Worm (Caenorhabditis elegans) whole organism, early embryonic: ENCODE results near the gene ser-7.
A peak's percentile ranks its signal among the peaks of the same experiment; 100 is the strongest.

Source experiments
- B0310.2 ChIP-seq: sonication (generic microtip); optimal IDR thresholded peaks from 2 replicates; lab custom pipeline; 2016; ENCODE audit warnings: mild to moderate bottlenecking, missing genetic modification characterization, missing compliant biosample characterization
- F13C5.2 ChIP-seq: sonication (generic microtip); optimal IDR thresholded peaks from 2 replicates; lab custom pipeline; 2017; ENCODE audit warnings: mild to moderate bottlenecking, missing genetic modification characterization, inconsistent platforms, missing compliant biosample characterization
- aly-1 ChIP-seq: sonication (generic microtip); optimal IDR thresholded peaks from 2 replicates; lab custom pipeline; 2016; ENCODE audit warnings: missing genetic modification characterization, missing compliant biosample characterization
- ama-1 ChIP-seq: fragments of 150-350 bp; optimal IDR thresholded peaks from 2 replicates; lab custom pipeline; 2014
- ceh-13 ChIP-seq: fragments of 200-800 bp; sonication (Bioruptor generic); optimal IDR thresholded peaks from 2 replicates; lab custom pipeline; 2018; ENCODE audit warnings: mild to moderate bottlenecking, missing genetic modification characterization, missing compliant biosample characterization
- ceh-36 ChIP-seq: sonication (generic microtip); optimal IDR thresholded peaks from 2 replicates; lab custom pipeline; 2016; ENCODE audit warnings: missing genetic modification characterization, inconsistent platforms, missing compliant biosample characterization
- ets-7 ChIP-seq: sonication (generic microtip); optimal IDR thresholded peaks from 2 replicates; lab custom pipeline; 2016; ENCODE audit warnings: missing genotype, missing genetic modification characterization, missing compliant biosample characterization
- flt-1 ChIP-seq: fragments of 200-800 bp; sonication (Bioruptor generic); IDR thresholded peaks from 2 replicates; pipeline ENCODE4 v1.3.6; 2022; ENCODE audit warnings: missing genetic modification characterization, missing compliant biosample characterization
- hmbx-1 ChIP-seq: sonication (generic microtip); optimal IDR thresholded peaks from 2 replicates; lab custom pipeline; 2016; ENCODE audit warnings: mild to moderate bottlenecking, missing genetic modification characterization, missing compliant biosample characterization
- hmg-4 ChIP-seq: fragments of 200-800 bp; sonication (Bioruptor generic); optimal IDR thresholded peaks from 2 replicates; lab custom pipeline; 2018; ENCODE audit warnings: mild to moderate bottlenecking, missing genetic modification characterization, missing compliant biosample characterization
- hnd-1 ChIP-seq: sonication (generic microtip); optimal IDR thresholded peaks from 2 replicates; lab custom pipeline; 2016; ENCODE audit warnings: missing genetic modification characterization, missing compliant biosample characterization
- pes-1 ChIP-seq: fragments of 200-800 bp; sonication (Bioruptor generic); IDR thresholded peaks from 2 replicates; pipeline ENCODE4 v1.3.6; 2022; ENCODE audit warnings: missing genetic modification reagents, missing genetic modification characterization, missing compliant biosample characterization
- scrt-1 ChIP-seq: fragments of 200-800 bp; sonication (Bioruptor generic); IDR thresholded peaks from 2 replicates; pipeline ENCODE4 v1.3.6; 2022; ENCODE audit warnings: missing genetic modification characterization, missing compliant biosample characterization
- sea-1 ChIP-seq: fragments of 200-800 bp; sonication (Bioruptor generic); conservative IDR thresholded peaks from 2 replicates; pipeline ENCODE4 v1.3.6; 2022; ENCODE audit warnings: missing genetic modification characterization, missing compliant biosample characterization
- tbx-11 ChIP-seq: fragments of 200-800 bp; sonication (Bioruptor generic); IDR thresholded peaks from 2 replicates; pipeline ENCODE4 v1.3.6; 2022; ENCODE audit warnings: missing genetic modification characterization, missing compliant biosample characterization
- tbx-37 ChIP-seq: fragments of 200-800 bp; sonication (Bioruptor generic); conservative IDR thresholded peaks from 2 replicates; pipeline ENCODE4 v1.3.6; 2022; ENCODE audit warnings: missing genetic modification reagents, missing genetic modification characterization, missing compliant biosample characterization
- tra-4 ChIP-seq: sonication (generic microtip); optimal IDR thresholded peaks from 2 replicates; lab custom pipeline; 2017; ENCODE audit warnings: missing genetic modification characterization, missing compliant biosample characterization

ser-7 gene

ce11 chrX:2696563-2696962 lies 23.2 kb downstream of the ser-7 start:
- TF ChIP-seq ceh-36 (tag; lab: Kevin White, UChicago) (no peak), sea-1 (peak; percentile 66; the same call in 1 of the 2 replicates)

DNA sequence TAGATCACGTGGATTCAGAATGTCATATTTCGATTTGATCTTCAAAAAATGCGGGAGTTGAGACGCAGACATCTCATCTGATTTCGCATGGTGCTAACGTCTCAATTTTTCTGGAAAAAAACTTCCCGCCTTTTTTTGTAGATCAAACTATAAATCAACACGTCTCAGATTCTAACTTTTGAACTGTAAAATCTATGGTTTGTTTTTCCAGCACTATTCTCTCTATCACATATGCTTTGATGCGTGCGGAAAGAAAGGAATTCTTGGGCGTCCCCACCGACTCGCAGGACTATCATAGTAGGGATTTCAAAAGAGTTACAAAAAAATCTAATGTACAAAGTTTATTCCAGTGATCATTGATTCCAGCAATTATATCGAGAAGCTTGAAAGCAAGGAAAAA lies 24.3 kb downstream of the ser-7 start:
- TF ChIP-seq hmg-4 (GFP tag; lab: Kevin White, UChicago) (no peak), tra-4 (tag; lab: Kevin White, UChicago) (no peak), scrt-1 (0 out of 2 replicates have a peak, but pooled peaks have one; percentile 5), ceh-36 (tag; lab: Kevin White, UChicago) (no peak), ama-1 (lab: Kevin White, UChicago) (peak; percentile 77), B0310.2 (tag; lab: Kevin White, UChicago) (peak; percentile 13)

ce11 chrX:2698197-2698800 lies 24.9 kb downstream of the ser-7 start:
- no peak for TF ChIP-seq hmbx-1 (tag; lab: Kevin White, UChicago)
- TF ChIP-seq scrt-1 = no peak
- no peak for TF ChIP-seq sea-1
- TF ChIP-seq hmg-4 (GFP tag; lab: Kevin White, UChicago) = no peak
- TF ChIP-seq tbx-11 = no peak
- TF ChIP-seq ceh-13 (GFP tag; lab: Kevin White, UChicago) = no peak
- TF ChIP-seq B0310.2 (tag; lab: Kevin White, UChicago) = no peak
- TF ChIP-seq ceh-36 (tag; lab: Kevin White, UChicago) = no peak
- no peak for TF ChIP-seq ama-1 (lab: Kevin White, UChicago)
- no peak for TF ChIP-seq hnd-1 (tag; lab: Kevin White, UChicago)
- no peak for TF ChIP-seq F13C5.2 (tag; lab: Kevin White, UChicago)
- no peak for TF ChIP-seq ets-7 (tag; lab: Kevin White, UChicago)

DNA sequence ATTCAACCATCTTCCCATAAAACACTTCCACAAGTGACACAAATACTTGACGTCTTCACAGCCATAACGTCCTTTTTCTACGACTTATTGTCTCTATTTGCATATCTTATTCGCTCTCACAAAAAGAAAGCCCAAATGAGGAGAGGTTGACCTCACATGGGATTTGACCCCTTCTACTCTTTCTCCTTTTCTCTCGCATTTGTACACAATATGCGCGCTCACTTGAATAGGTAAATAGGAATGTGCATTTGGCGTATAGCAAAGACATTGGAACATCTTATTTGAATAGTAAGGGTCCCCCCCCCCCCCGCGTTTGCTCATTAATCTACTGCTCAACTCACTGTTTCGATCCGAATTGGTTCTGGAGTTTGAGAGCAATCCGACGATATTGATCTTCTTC lies 27.3 kb downstream of the ser-7 start:
- no peak for TF ChIP-seq hmbx-1 (tag; lab: Kevin White, UChicago)
- TF ChIP-seq F13C5.2 (tag; lab: Kevin White, UChicago) = no peak
- TF ChIP-seq B0310.2 (tag; lab: Kevin White, UChicago) = no peak
- peak; percentile 7 for TF ChIP-seq ama-1 (lab: Kevin White, UChicago)
- TF ChIP-seq pes-1 = no peak; the same call in 1 of the 2 replicates
- TF ChIP-seq hnd-1 (tag; lab: Kevin White, UChicago) = no peak
- peak; percentile 52 for TF ChIP-seq hmg-4 (GFP tag; lab: Kevin White, UChicago)
- no peak for TF ChIP-seq ets-7 (tag; lab: Kevin White, UChicago)
- TF ChIP-seq scrt-1 = no peak
- TF ChIP-seq aly-1 (tag; lab: Kevin White, UChicago) = no peak
- TF ChIP-seq ceh-13 (GFP tag; lab: Kevin White, UChicago) = no peak
- no peak for TF ChIP-seq flt-1 (GFP tag; lab: Robert Waterston, UW)
- no peak for TF ChIP-seq tra-4 (tag; lab: Kevin White, UChicago)

DNA sequence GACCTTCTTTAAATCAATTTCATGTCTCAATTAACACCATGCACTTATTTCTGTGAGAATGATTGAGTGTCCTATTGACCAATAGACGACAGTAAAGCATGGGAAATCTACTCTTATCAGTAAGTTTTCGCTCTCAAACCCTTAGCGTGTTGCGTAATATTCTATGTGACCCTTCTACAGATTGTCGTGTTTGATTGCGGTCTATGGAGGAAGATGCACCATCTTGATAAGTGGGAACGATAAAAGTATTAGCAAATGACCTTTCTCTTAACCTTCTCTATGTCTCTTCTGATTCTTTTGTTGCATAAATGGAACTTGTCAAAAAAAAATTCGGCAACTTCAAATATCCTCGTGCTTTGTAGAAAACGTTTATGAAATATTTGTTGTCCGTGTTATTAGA lies 30.5 kb downstream of the ser-7 start:
- no peak for TF ChIP-seq tbx-37 (GFP tag; lab: Robert Waterston, UW)

DNA sequence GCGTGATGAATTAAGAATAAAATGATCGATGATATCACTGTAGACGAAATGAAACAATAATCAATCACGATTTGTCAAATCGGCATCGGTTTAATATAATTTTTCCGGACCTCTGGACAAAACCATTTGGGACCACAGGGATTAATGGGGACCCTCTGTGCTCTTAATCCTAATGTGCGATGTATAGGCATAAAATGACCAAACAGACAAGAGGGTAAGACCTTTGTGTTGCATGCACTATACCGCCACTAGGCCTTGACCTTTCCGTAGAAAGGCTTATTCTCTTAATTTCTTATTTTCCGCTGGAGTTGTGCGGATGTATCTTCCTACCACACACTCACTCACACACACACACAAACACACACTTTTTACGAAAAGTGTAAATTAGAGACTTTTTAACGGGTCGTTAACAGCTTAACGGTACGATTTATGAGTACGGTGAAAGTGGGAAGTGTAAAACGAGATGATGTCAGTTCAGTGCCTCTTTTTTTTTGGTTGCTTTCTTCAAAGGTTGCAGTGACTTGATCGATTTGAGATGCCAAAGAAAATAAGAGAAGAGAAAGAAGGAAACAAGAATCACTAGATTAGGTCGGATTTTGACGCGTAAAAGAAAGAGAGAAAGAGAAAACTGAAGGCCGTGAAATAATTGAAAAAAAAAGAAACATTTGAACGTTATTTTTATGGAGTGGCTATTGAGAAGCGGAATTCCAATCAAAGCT lies 31.6 kb downstream of the ser-7 start:
- TF ChIP-seq ama-1 (lab: Kevin White, UChicago) (no peak), tra-4 (tag; lab: Kevin White, UChicago) (no peak), ceh-36 (tag; lab: Kevin White, UChicago) (peak; percentile 82)

- TF ChIP-seq pes-1 = no peak
- TF ChIP-seq F13C5.2 (tag; lab: Kevin White, UChicago) = peak; percentile 21
- peak; percentile 76 for TF ChIP-seq hmg-4 (GFP tag; lab: Kevin White, UChicago)
- peak; percentile 20 for TF ChIP-seq B0310.2 (tag; lab: Kevin White, UChicago)
Observed at ce11 chrX:2705809-2706378, 32.5 kb downstream of the ser-7 start, which contains the start of gene igcm-3. igcm-3 (minus strand) TSS chrX:2705859.

DNA sequence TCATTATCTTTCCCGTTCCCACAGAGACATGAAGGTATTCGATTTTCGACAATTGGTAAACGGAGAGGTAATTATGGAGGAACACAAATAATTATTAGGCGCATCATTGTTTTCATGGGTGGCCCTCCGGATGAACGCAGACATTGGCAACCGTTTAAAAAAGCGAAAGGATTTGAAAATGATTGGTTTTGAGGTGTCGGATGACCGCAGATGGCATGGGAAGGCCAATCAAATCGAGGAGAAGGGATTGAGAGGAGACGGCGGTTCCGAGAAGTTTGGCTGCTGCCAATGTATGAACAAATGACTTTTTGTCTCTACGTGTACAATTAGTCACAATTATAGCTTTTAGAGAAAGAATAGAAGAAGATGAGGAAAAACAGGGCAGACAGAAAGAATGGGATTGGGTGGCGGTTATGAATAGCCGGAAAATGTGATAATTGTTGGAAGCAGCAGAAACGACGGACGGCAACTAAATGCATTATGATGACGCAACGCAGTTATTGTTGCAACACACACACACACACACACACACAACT lies 34.2 kb downstream of the ser-7 start:
- no peak for TF ChIP-seq aly-1 (tag; lab: Kevin White, UChicago)
- no peak for TF ChIP-seq scrt-1
- peak; percentile 32 for TF ChIP-seq ets-7 (tag; lab: Kevin White, UChicago)
- TF ChIP-seq B0310.2 (tag; lab: Kevin White, UChicago) = no peak
- no peak for TF ChIP-seq ceh-13 (GFP tag; lab: Kevin White, UChicago)
